Fruit fly (Drosophila melanogaster): ENCODE results near the gene CG7560.
A peak's percentile ranks its signal among the peaks of the same experiment; 100 is the strongest.

Gene CG7560

dm6 chr3L:11424858-11425257, at the start of gene CG7560:
CG7560 (plus strand) TSS chr3L:11425158.
- TF ChIP-seq psq (optimal IDR thresholded peaks at IDR 0.05) (no peak), pan (optimal IDR thresholded peaks at IDR 0.05) (no peak), Dll (optimal IDR thresholded peaks at IDR 0.05) (no peak), EcR (GFP tag; optimal IDR thresholded peaks at IDR 0.05) (no peak), usp (GFP tag; optimal IDR thresholded peaks at IDR 0.05) (no peak), CG8478 (optimal IDR thresholded peaks at IDR 0.05) (no peak)

DNA sequence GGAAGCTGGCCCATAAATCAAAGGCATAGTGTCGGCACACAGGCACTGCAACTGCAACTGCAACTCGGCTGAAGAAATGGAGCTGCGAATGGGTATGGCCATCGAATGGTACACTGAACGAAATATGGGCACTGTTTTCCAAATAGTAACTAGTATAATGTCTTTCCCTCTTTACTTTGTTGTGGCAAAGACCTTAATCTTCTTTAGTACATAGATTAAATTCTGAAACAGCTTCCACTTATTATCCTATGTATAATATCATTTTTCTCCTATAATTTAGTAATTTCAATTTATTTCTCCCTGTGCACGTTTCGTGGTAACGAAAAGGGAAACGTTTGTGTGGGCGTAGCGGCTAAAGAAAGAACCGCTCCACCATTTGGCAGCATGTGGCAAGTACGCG, 49.7 kb upstream of the CG7560 start:
- TF ChIP-seq CG8478 (optimal IDR thresholded peaks at IDR 0.05) (no peak), psq (optimal IDR thresholded peaks at IDR 0.05) (no peak), pan (optimal IDR thresholded peaks at IDR 0.05) (no peak), EcR (GFP tag; optimal IDR thresholded peaks at IDR 0.05) (no peak), usp (GFP tag; optimal IDR thresholded peaks at IDR 0.05) (no peak), Dll (optimal IDR thresholded peaks at IDR 0.05) (no peak)

- TF ChIP-seq Dll (optimal IDR thresholded peaks at IDR 0.05) (no peak), psq (optimal IDR thresholded peaks at IDR 0.05) (no peak), EcR (GFP tag; optimal IDR thresholded peaks at IDR 0.05) (no peak), pan (optimal IDR thresholded peaks at IDR 0.05) (no peak), CG8478 (optimal IDR thresholded peaks at IDR 0.05) (no peak), usp (GFP tag; optimal IDR thresholded peaks at IDR 0.05) (no peak)
Measured at dm6 chr3L:11376224-11376813, 48.6 kb upstream of the CG7560 start.

DNA sequence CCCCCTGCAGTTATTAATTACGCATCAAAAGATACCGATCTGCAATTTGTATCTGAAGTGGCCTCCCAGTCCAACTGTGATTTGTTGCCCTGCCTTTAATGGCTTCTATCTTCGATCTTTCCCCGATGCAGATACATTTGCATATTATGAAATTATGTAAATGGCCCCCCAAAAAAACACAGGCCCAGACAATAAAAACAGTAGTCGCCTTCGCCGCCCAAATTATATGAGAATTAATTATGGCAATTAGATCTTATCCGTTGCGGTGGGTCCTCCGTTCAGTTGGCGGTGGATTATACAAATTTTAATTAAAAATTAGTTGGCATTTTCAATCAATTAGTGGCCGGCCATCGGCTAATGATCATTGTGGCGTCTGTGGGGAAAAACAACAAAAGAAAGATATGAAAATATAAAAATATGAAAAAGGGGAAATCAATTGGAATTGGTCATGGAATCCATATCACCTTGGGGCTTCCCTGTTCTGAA, 46.5 kb upstream of the CG7560 start:
- no peak for TF ChIP-seq Dll (optimal IDR thresholded peaks at IDR 0.05)
- TF ChIP-seq pan (optimal IDR thresholded peaks at IDR 0.05), result no peak
- no peak for TF ChIP-seq CG8478 (optimal IDR thresholded peaks at IDR 0.05)
- TF ChIP-seq psq (optimal IDR thresholded peaks at IDR 0.05), result no peak
- no peak for TF ChIP-seq EcR (GFP tag; optimal IDR thresholded peaks at IDR 0.05)
- no peak for TF ChIP-seq usp (GFP tag; optimal IDR thresholded peaks at IDR 0.05)

dm6 chr3L:11379698-11380438, 45.1 kb upstream of the CG7560 start:
- TF ChIP-seq usp (GFP tag; optimal IDR thresholded peaks at IDR 0.05) (no peak), pan (optimal IDR thresholded peaks at IDR 0.05) (peak; percentile 78)

DNA sequence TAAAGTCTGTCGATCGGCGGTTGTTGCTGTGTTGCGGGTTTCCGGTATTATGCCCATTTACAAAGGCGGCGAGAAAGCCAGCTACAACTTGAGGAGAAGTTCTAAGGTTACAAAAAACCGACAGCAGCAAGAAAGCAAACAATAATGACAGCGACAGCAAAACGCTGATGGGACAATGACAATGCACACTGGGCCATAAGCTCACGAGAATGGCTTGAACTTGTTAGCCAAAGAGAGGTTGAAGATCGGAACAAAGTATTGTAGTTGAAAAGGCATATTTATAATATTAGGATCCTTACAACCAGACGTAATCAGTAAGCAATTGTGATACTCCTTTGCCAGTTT, 44.5 kb upstream of the CG7560 start:
- no peak for TF ChIP-seq psq (optimal IDR thresholded peaks at IDR 0.05)
- TF ChIP-seq pan (optimal IDR thresholded peaks at IDR 0.05), result no peak
- TF ChIP-seq usp (GFP tag; optimal IDR thresholded peaks at IDR 0.05), result no peak
- no peak for TF ChIP-seq CG8478 (optimal IDR thresholded peaks at IDR 0.05)
- no peak for TF ChIP-seq Dll (optimal IDR thresholded peaks at IDR 0.05)
- no peak for TF ChIP-seq EcR (GFP tag; optimal IDR thresholded peaks at IDR 0.05)

dm6 chr3L:11381126-11381940, 43.6 kb upstream of the CG7560 start:
- TF ChIP-seq usp (GFP tag; optimal IDR thresholded peaks at IDR 0.05) (no peak), CG8478 (optimal IDR thresholded peaks at IDR 0.05) (no peak), psq (optimal IDR thresholded peaks at IDR 0.05) (no peak), EcR (GFP tag; optimal IDR thresholded peaks at IDR 0.05) (no peak), Dll (optimal IDR thresholded peaks at IDR 0.05) (no peak), pan (optimal IDR thresholded peaks at IDR 0.05) (no peak)

dm6 chr3L:11381941-11382747, 42.8 kb upstream of the CG7560 start:
- TF ChIP-seq usp (GFP tag; optimal IDR thresholded peaks at IDR 0.05) (no peak), EcR (GFP tag; optimal IDR thresholded peaks at IDR 0.05) (no peak), CG8478 (optimal IDR thresholded peaks at IDR 0.05) (no peak), psq (optimal IDR thresholded peaks at IDR 0.05) (no peak), Dll (optimal IDR thresholded peaks at IDR 0.05) (no peak)

DNA sequence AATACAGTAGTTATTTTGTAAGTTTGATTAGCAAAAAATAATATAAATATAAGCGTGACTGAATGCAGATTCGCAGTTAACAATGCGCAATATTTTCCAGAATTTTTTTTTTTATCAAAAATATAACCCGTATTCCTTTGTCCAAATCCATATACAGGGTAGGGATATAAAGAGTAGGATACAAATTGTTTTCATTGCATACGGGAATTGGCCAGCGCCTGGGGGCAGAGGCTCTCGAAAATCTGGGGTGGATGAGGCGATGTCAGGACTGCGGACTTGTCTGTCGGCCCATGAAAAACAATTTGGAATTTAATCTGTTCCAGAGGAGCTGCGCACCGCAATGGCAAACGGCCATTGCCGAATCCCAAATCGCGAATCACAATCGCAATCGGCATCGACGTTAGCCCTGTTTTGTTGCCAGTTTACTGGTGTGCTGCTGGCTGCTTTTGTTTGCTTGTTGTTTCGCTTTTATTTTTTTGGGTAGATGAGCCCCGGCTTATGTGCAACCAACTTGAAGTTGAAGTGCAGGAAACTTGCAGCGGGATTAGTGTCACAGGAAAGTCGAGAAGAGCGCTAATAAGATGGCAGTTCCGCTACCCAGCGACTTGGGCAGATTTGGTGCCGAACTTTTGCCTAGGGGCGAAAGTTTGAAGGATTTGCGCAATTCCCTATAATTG, 42.1 kb upstream of the CG7560 start:
- TF ChIP-seq pan (optimal IDR thresholded peaks at IDR 0.05) (peak; percentile 47), psq (optimal IDR thresholded peaks at IDR 0.05) (no peak)

DNA sequence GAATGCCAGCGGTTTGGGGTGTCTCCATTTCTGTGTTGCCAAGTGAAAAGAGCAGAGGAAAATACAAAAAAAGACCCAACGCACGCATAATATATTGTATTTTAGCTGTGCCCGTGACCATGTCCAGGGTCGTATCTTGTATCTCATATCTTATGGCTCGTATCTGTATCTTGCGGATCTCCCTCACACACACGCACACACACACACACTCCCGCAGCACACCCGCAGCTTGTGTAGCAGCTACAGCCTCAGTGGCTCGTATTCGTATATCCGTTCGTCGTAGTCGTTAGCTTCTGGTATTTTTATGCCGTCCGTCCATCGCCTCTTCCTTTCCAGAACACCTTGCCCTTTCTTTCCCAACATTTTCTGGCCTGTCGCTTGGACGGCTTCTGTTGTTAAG, 40.7 kb upstream of the CG7560 start:
- TF ChIP-seq Dll (optimal IDR thresholded peaks at IDR 0.05) (no peak), usp (GFP tag; optimal IDR thresholded peaks at IDR 0.05) (no peak), psq (optimal IDR thresholded peaks at IDR 0.05) (no peak), EcR (GFP tag; optimal IDR thresholded peaks at IDR 0.05) (no peak), CG8478 (optimal IDR thresholded peaks at IDR 0.05) (no peak), pan (optimal IDR thresholded peaks at IDR 0.05) (no peak)

- TF ChIP-seq pan (optimal IDR thresholded peaks at IDR 0.05), result no peak
- no peak for TF ChIP-seq psq (optimal IDR thresholded peaks at IDR 0.05)
- TF ChIP-seq usp (GFP tag; optimal IDR thresholded peaks at IDR 0.05), result no peak
- no peak for TF ChIP-seq EcR (GFP tag; optimal IDR thresholded peaks at IDR 0.05)
- no peak for TF ChIP-seq CG8478 (optimal IDR thresholded peaks at IDR 0.05)
- no peak for TF ChIP-seq Dll (optimal IDR thresholded peaks at IDR 0.05)
Measured at dm6 chr3L:11384824-11385457, 40.0 kb upstream of the CG7560 start.
